Fruit fly (Drosophila melanogaster) whole organism, embryonic: ENCODE data around the gene Ndae1.

Experiments
- Hr39 ChIP-seq: fragments of >200 bp; optimal IDR thresholded peaks from 2 replicates; lab custom pipeline; 2017
- pita ChIP-seq: fragments of 200-800 bp; sonication (Bioruptor generic); optimal IDR thresholded peaks from 2 replicates; lab custom pipeline; 2017; ENCODE audit warnings: missing biosample characterization, mild to moderate bottlenecking, missing genetic modification characterization

DNA sequence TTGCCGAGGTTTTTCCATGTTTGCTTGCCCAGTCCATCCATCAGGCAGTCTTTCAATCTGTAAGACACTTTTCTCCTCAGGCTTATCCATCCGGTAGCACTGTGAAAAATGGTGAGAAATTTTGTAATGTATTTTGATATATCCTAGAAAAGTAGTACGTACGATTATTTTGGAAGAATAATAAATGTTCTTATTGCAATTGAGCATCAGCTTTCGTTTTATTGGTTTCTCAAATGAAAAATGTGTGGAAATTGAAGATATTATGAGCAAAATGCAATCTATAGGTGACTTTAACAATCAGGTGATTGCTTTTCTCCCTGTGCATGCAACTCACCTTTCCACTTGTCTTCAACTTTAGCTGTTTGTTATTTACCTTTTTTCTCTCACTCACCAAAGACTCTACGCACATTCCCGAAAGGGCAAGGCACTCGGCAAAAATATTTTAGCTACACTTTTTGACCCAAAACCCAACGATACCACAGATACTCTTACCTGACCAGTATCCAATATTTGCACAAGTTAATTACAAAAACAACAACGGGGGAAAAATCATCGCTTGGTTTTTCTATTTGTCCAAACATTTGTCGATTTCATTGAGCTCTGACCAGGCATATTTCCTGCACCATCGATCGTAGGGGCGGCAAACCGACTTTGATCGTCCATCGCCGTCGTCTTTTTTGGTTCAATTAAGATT, 28.6 kb upstream of the Ndae1 start:
- no peak for TF ChIP-seq Hr39 (lab: Kevin White, UChicago)
- TF ChIP-seq pita: no peak
